Worm (Caenorhabditis elegans) whole organism, mixed stage, embryonic: ENCODE data around the gene F48G7.10.

Source experiments
- M03D4.4 ChIP-seq: sonication (generic microtip); optimal IDR thresholded peaks from 2 replicates; lab custom pipeline; 2017; ENCODE audit warnings: mild to moderate bottlenecking, missing genetic modification characterization, missing compliant biosample characterization
- bed-3 ChIP-seq: fragments of 200-800 bp; sonication (Bioruptor generic); optimal IDR thresholded peaks from 3 replicates; lab custom pipeline; 2018; ENCODE audit warnings: mild to moderate bottlenecking, missing genetic modification characterization, moderate library complexity, missing compliant biosample characterization
- blmp-1 ChIP-seq: fragments of 150-350 bp; optimal IDR thresholded peaks from 2 replicates; lab custom pipeline; 2014; ENCODE audit warnings: missing biosample characterization, missing genetic modification characterization
- ceh-39 ChIP-seq: fragments of 150-350 bp; optimal IDR thresholded peaks from 2 replicates; lab custom pipeline; 2014; ENCODE audit warnings: missing biosample characterization, missing genetic modification characterization
- ceh-43 ChIP-seq: fragments of 200-800 bp; sonication (Bioruptor generic); optimal IDR thresholded peaks from 2 replicates; lab custom pipeline; 2018; ENCODE audit warnings: mild to moderate bottlenecking, missing genetic modification characterization, moderate library complexity, missing compliant biosample characterization
- ceh-83 ChIP-seq: fragments of 200-800 bp; sonication (Bioruptor generic); optimal IDR thresholded peaks from 2 replicates; lab custom pipeline; 2018; ENCODE audit warnings: mild to moderate bottlenecking, missing genetic modification characterization, missing compliant biosample characterization
- ces-1 ChIP-seq: fragments of 150-350 bp; optimal IDR thresholded peaks from 2 replicates; lab custom pipeline; 2014; ENCODE audit warnings: missing biosample characterization, missing genetic modification reagents, missing genetic modification characterization
- cnd-1 ChIP-seq: fragments of 200-800 bp; sonication (Bioruptor generic); optimal IDR thresholded peaks from 2 replicates; lab custom pipeline; 2018; ENCODE audit warnings: mild to moderate bottlenecking, missing genetic modification characterization, missing compliant biosample characterization
- drap-1 ChIP-seq: fragments of 200-800 bp; sonication (Bioruptor generic); optimal IDR thresholded peaks from 3 replicates; lab custom pipeline; 2018; ENCODE audit warnings: mild to moderate bottlenecking, missing genetic modification characterization, missing compliant biosample characterization
- elt-1 ChIP-seq: sonication (generic microtip); optimal IDR thresholded peaks from 2 replicates; lab custom pipeline; 2017; ENCODE audit warnings: missing genetic modification characterization, mild to moderate bottlenecking, missing compliant biosample characterization, antibody characterized with exemption, moderate library complexity, borderline replicate concordance; ENCODE audit not compliant: insufficient read depth
- elt-3 ChIP-seq: fragments of 150-350 bp; optimal IDR thresholded peaks from 2 replicates; lab custom pipeline; 2014; ENCODE audit warnings: missing biosample characterization, missing genetic modification characterization
- ham-2 ChIP-seq: fragments of 200-800 bp; sonication (Bioruptor generic); optimal IDR thresholded peaks from 2 replicates; lab custom pipeline; 2018; ENCODE audit warnings: mild to moderate bottlenecking, missing genetic modification characterization, missing compliant biosample characterization
- hlh-1 ChIP-seq: fragments of 150-350 bp; optimal IDR thresholded peaks from 2 replicates; lab custom pipeline; 2014; ENCODE audit warnings: missing biosample characterization, missing genetic modification reagents, missing genetic modification characterization
- lin-13 ChIP-seq: fragments of 150-350 bp; optimal IDR thresholded peaks from 2 replicates; lab custom pipeline; 2014; ENCODE audit warnings: missing biosample characterization, missing genetic modification characterization
- lin-32 ChIP-seq: fragments of 200-800 bp; sonication (Bioruptor generic); optimal IDR thresholded peaks from 2 replicates; lab custom pipeline; 2018; ENCODE audit warnings: mild to moderate bottlenecking, missing genetic modification characterization, missing compliant biosample characterization
- lsy-2 ChIP-seq: fragments of 150-350 bp; optimal IDR thresholded peaks from 2 replicates; lab custom pipeline; 2014; ENCODE audit warnings: missing biosample characterization, missing genetic modification characterization
- mab-5 ChIP-seq: fragments of 150-350 bp; optimal IDR thresholded peaks from 2 replicates; lab custom pipeline; 2014; ENCODE audit warnings: missing biosample characterization, missing genetic modification characterization
- mep-1 ChIP-seq: fragments of 150-350 bp; optimal IDR thresholded peaks from 2 replicates; lab custom pipeline; 2017; ENCODE audit warnings: missing biosample characterization, missing genetic modification reagents, missing genetic modification characterization, inconsistent platforms
- mls-2 ChIP-seq: sonication (generic microtip); optimal IDR thresholded peaks from 2 replicates; lab custom pipeline; 2016; ENCODE audit warnings: mild to moderate bottlenecking, missing genetic modification characterization, moderate library complexity, missing compliant biosample characterization
- nhr-12 ChIP-seq: fragments of 150-350 bp; optimal IDR thresholded peaks from 2 replicates; lab custom pipeline; 2014; ENCODE audit warnings: missing biosample characterization, missing genetic modification characterization
- nhr-2 ChIP-seq: fragments of 150-350 bp; optimal IDR thresholded peaks from 2 replicates; lab custom pipeline; 2014; ENCODE audit warnings: missing biosample characterization, missing genetic modification characterization
- nhr-237 ChIP-seq: fragments of 150-350 bp; optimal IDR thresholded peaks from 2 replicates; lab custom pipeline; 2014; ENCODE audit warnings: missing biosample characterization, missing genetic modification characterization
- nhr-28 ChIP-seq: fragments of 150-350 bp; optimal IDR thresholded peaks from 2 replicates; lab custom pipeline; 2014; ENCODE audit warnings: missing biosample characterization, missing genetic modification characterization
- nhr-76 ChIP-seq: sonication (generic microtip); optimal IDR thresholded peaks from 2 replicates; lab custom pipeline; 2017; ENCODE audit warnings: missing biosample characterization, missing genetic modification characterization
- pha-4 ChIP-seq: fragments of 150-350 bp; optimal IDR thresholded peaks from 2 replicates; lab custom pipeline; 2018; ENCODE audit warnings: missing biosample characterization, missing genetic modification reagents, missing genetic modification characterization
- sem-2 ChIP-seq: fragments of 200-800 bp; sonication (Bioruptor generic); optimal IDR thresholded peaks from 2 replicates; lab custom pipeline; 2018; ENCODE audit warnings: mild to moderate bottlenecking, missing genetic modification characterization, missing compliant biosample characterization
- snpc-4 ChIP-seq: fragments of 150-350 bp; optimal IDR thresholded peaks from 2 replicates; lab custom pipeline; 2014; ENCODE audit warnings: missing biosample characterization, missing genetic modification characterization
- sptf-1 ChIP-seq: sonication (generic microtip); optimal IDR thresholded peaks from 2 replicates; lab custom pipeline; 2017; ENCODE audit warnings: mild to moderate bottlenecking, missing genetic modification characterization, moderate library complexity, missing compliant biosample characterization
- tbx-8 ChIP-seq: fragments of 200-800 bp; sonication (Bioruptor generic); optimal IDR thresholded peaks from 2 replicates; lab custom pipeline; 2018; ENCODE audit warnings: mild to moderate bottlenecking, missing genetic modification characterization, moderate library complexity, missing compliant biosample characterization
- unc-39 ChIP-seq: fragments of 150-350 bp; optimal IDR thresholded peaks from 2 replicates; lab custom pipeline; 2014; ENCODE audit warnings: missing biosample characterization, missing genetic modification characterization
- unc-62 ChIP-seq: fragments of 150-350 bp; optimal IDR thresholded peaks from 2 replicates; lab custom pipeline; 2014; ENCODE audit warnings: missing biosample characterization, missing genetic modification reagents, missing genetic modification characterization
- zip-8 ChIP-seq: fragments of 150-350 bp; optimal IDR thresholded peaks from 2 replicates; lab custom pipeline; 2014; ENCODE audit warnings: missing biosample characterization, missing genetic modification characterization
- ztf-11 ChIP-seq: fragments of 150-350 bp; optimal IDR thresholded peaks from 2 replicates; lab custom pipeline; 2014; ENCODE audit warnings: missing biosample characterization, missing genetic modification characterization

F48G7.10 gene

DNA sequence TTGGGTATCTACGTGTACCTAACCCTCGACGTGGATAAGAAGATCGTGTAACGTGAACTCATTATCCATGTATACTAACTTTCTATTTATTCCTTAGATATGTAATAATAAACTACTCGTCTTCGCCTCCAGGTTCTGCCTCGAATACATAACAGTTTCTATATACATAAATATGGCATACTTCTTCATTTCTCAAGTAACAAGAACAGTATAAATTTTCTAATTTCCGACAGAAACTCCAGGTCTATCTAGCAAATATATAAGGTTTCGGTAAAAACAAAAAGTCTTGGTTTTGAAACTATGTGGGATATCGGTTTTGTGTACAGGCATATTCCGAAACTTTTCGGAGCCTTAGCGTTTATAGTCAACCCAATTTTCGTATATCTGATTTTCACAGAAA, 3.6 kb upstream of the F48G7.10 start, which contains the start of gene srj-37:
Gene srj-37, plus strand, starts transcription at position 301 of the 400 bp plus-strand sequence.
- no peak for TF ChIP-seq sem-2 (GFP tag; lab: Kevin White, UChicago)
- no peak for TF ChIP-seq nhr-76 (tag; lab: Kevin White, UChicago)
- no peak for TF ChIP-seq lsy-2 (tag; lab: Kevin White, UChicago)
- no peak for TF ChIP-seq ceh-43 (GFP tag; lab: Kevin White, UChicago)
- TF ChIP-seq mab-5 (tag; lab: Kevin White, UChicago) = no peak
- TF ChIP-seq blmp-1 (tag; lab: Kevin White, UChicago) = no peak
- TF ChIP-seq sptf-1 (tag; lab: Kevin White, UChicago) = no peak
- no peak for TF ChIP-seq pha-4 (tag; lab: Kevin White, UChicago)
- TF ChIP-seq nhr-237 (tag; lab: Kevin White, UChicago) = no peak
- TF ChIP-seq ceh-83 = no peak
- TF ChIP-seq lin-32 = no peak
- TF ChIP-seq unc-62 = no peak
- TF ChIP-seq elt-3 (tag; lab: Kevin White, UChicago) = no peak
- no peak for TF ChIP-seq zip-8 (tag; lab: Kevin White, UChicago)
- TF ChIP-seq elt-1 = no peak
- TF ChIP-seq tbx-8 (GFP tag; lab: Kevin White, UChicago) = no peak
- TF ChIP-seq cnd-1 = no peak
- no peak for TF ChIP-seq nhr-12
- no peak for TF ChIP-seq lin-13 (tag; lab: Kevin White, UChicago)
- TF ChIP-seq ham-2 (GFP tag; lab: Kevin White, UChicago) = no peak
- TF ChIP-seq, all 35 proteins: peak for 0

ce11 chrV:636281-636680, 1.5 kb upstream of the F48G7.10 start, which contains the start of gene pals-31:
Gene pals-31 (plus strand): TSS chrV:636581.
- no peak for TF ChIP-seq M03D4.4 (tag; lab: Kevin White, UChicago)
- TF ChIP-seq elt-1 = no peak
- no peak for TF ChIP-seq lin-13 (tag; lab: Kevin White, UChicago)
- TF ChIP-seq hlh-1 = no peak
- no peak for TF ChIP-seq ceh-43 (GFP tag; lab: Kevin White, UChicago)
- TF ChIP-seq unc-39 = no peak
- no peak for TF ChIP-seq nhr-237 (tag; lab: Kevin White, UChicago)

DNA sequence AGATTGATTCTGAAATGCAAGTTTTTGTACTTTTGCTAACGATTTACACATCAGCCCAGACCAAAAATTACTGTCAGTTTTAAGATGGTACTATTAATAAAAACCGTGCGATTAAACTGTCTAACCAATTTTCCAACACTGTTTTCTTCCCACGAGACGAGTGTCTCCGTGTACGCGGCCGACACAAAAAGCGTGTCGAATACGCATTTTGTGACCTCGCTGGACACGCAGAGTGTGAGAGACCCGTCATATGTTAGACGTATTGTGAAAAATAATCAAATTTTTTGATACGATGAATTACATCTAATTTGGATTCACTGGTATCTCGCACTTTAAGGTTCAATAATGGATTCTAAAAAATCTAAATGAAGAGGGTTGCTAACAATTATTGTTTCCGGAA, 875 bp upstream of the F48G7.10 start:
- no peak for TF ChIP-seq tbx-8 (GFP tag; lab: Kevin White, UChicago)
- TF ChIP-seq nhr-28 = no peak
- no peak for TF ChIP-seq nhr-12
- no peak for TF ChIP-seq unc-62
- TF ChIP-seq mep-1 (tag; lab: Kevin White, UChicago) = no peak
- no peak for TF ChIP-seq ztf-11 (tag; lab: Kevin White, UChicago)
- no peak for TF ChIP-seq unc-39
- no peak for TF ChIP-seq ceh-39
- TF ChIP-seq hlh-1 = no peak
- TF ChIP-seq sptf-1 (tag; lab: Kevin White, UChicago) = no peak
- TF ChIP-seq nhr-237 (tag; lab: Kevin White, UChicago) = no peak
- TF ChIP-seq mab-5 (tag; lab: Kevin White, UChicago) = no peak
- no peak for TF ChIP-seq pha-4 (tag; lab: Kevin White, UChicago)
- no peak for TF ChIP-seq ceh-83

ce11 chrV:631832-632231, 2.9 kb downstream of the F48G7.10 start:
- no peak for TF ChIP-seq lin-32
- no peak for TF ChIP-seq elt-1
- no peak for TF ChIP-seq lin-13 (tag; lab: Kevin White, UChicago)
- no peak for TF ChIP-seq drap-1
- TF ChIP-seq cnd-1 = no peak
- no peak for TF ChIP-seq snpc-4 (tag; lab: Kevin White, UChicago)
- no peak for TF ChIP-seq nhr-2 (tag; lab: Kevin White, UChicago)
- no peak for TF ChIP-seq ces-1 (GFP tag; lab: Kevin White, UChicago)
- no peak for TF ChIP-seq ham-2 (GFP tag; lab: Kevin White, UChicago)

- TF ChIP-seq unc-62 = no peak
Observed at ce11 chrV:628527-628926, 6.2 kb downstream of the F48G7.10 start, which contains the start of gene F48G7.9. Gene F48G7.9 (minus strand): TSS chrV:628627.

- no peak for TF ChIP-seq ceh-39
- TF ChIP-seq nhr-12 = no peak
- TF ChIP-seq sptf-1 (tag; lab: Kevin White, UChicago) = no peak
- TF ChIP-seq sem-2 (GFP tag; lab: Kevin White, UChicago) = no peak
- no peak for TF ChIP-seq bed-3 (GFP tag; lab: Kevin White, UChicago)
- TF ChIP-seq ceh-83 = no peak
- no peak for TF ChIP-seq snpc-4 (tag; lab: Kevin White, UChicago)
- TF ChIP-seq blmp-1 (tag; lab: Kevin White, UChicago) = no peak
- TF ChIP-seq nhr-76 (tag; lab: Kevin White, UChicago) = no peak
- TF ChIP-seq lin-13 (tag; lab: Kevin White, UChicago) = no peak
- no peak for TF ChIP-seq lin-32
- TF ChIP-seq unc-62 = no peak
- no peak for TF ChIP-seq cnd-1
- TF ChIP-seq zip-8 (tag; lab: Kevin White, UChicago) = no peak
- no peak for TF ChIP-seq mep-1 (tag; lab: Kevin White, UChicago)
- TF ChIP-seq nhr-2 (tag; lab: Kevin White, UChicago) = no peak
- no peak for TF ChIP-seq mls-2 (tag; lab: Kevin White, UChicago)
- no peak for TF ChIP-seq elt-1
- TF ChIP-seq, all 35 proteins: peak for 0
Observed at ce11 chrV:627585-627984, 7.2 kb downstream of the F48G7.10 start, which contains the start of gene F48G7.8. Gene F48G7.8 (minus strand): TSS chrV:627685.
